Fruit fly (Drosophila melanogaster) S2 (cell line): ENCODE measurements around the gene CG5111.

ENCODE experiments used
- CG8478 ChIP-seq: fragments of >200 bp; optimal IDR thresholded peaks from 2 replicates; lab custom pipeline; 2018
- CTCF ChIP-seq, 2 experiments: fragments of >200 bp; optimal IDR thresholded peaks; 2 replicates each; lab custom pipeline; 2018

- TF ChIP-seq CG8478 (no peak), CTCF (optimal IDR thresholded peaks at IDR 0.05; lab: Kevin White, UChicago) (no peak)
These were observed 44.4 kb downstream of the CG5111 start for dm6 chr3R:25550428-25550827.
